Worm (Caenorhabditis elegans) whole organism, L1 larva: ENCODE data around the gene atg-18.

Experiments
- C04F5.9 ChIP-seq: sonication (generic microtip); optimal IDR thresholded peaks from 2 replicates; lab custom pipeline; 2016; ENCODE audit warnings: missing genetic modification characterization, missing compliant biosample characterization
- C34B4.2 ChIP-seq: sonication (generic microtip); optimal IDR thresholded peaks from 2 replicates; lab custom pipeline; 2017; ENCODE audit warnings: mild to moderate bottlenecking, missing genetic modification characterization, missing compliant biosample characterization
- F16B12.6 ChIP-seq: fragments of 150-350 bp; optimal IDR thresholded peaks from 2 replicates; lab custom pipeline; 2014; ENCODE audit warnings: missing biosample characterization, missing genetic modification characterization
- aha-1 ChIP-seq: fragments of 150-350 bp; optimal IDR thresholded peaks from 2 replicates; lab custom pipeline; 2014; ENCODE audit warnings: missing biosample characterization, missing genetic modification characterization
- aly-2 ChIP-seq: fragments of 150-350 bp; optimal IDR thresholded peaks from 2 replicates; lab custom pipeline; 2014; ENCODE audit warnings: missing biosample characterization, missing genetic modification characterization
- blmp-1 ChIP-seq: fragments of 150-350 bp; optimal IDR thresholded peaks from 2 replicates; lab custom pipeline; 2014; ENCODE audit warnings: missing biosample characterization, missing genetic modification characterization
- ceh-63 ChIP-seq: fragments of 200-800 bp; sonication (Bioruptor generic); optimal IDR thresholded peaks from 2 replicates; lab custom pipeline; 2018; ENCODE audit warnings: mild to moderate bottlenecking, missing genetic modification characterization, missing compliant biosample characterization
- ceh-8 ChIP-seq: fragments of 200-800 bp; sonication (Bioruptor generic); optimal IDR thresholded peaks from 2 replicates; lab custom pipeline; 2018; ENCODE audit warnings: mild to moderate bottlenecking, missing genetic modification characterization, moderate library complexity, missing compliant biosample characterization
- ceh-88 ChIP-seq: fragments of 200-800 bp; sonication (Bioruptor generic); IDR thresholded peaks from 2 replicates; pipeline ENCODE4 v1.3.6; 2022; ENCODE audit warnings: missing genetic modification characterization, missing compliant biosample characterization
- dpl-1 ChIP-seq, 3 experiments: fragments of 150-350 bp in 2 of 3; sonication (generic microtip) in 1 of 3; optimal IDR thresholded peaks; 2 replicates each; lab custom pipeline; 2014 to 2017; ENCODE audit warnings: missing biosample characterization in 3 of 3, missing genetic modification characterization in 3 of 3, missing genetic modification reagents in 3 of 3
- efl-1 ChIP-seq, 4 experiments: fragments of 150-350 bp; optimal IDR thresholded peaks in 3 of 4; peaks in 1 of 4; 1 replicate in 1 of 4; 2 replicates in 3 of 4; lab custom pipeline; 2014; ENCODE audit warnings: missing biosample characterization in 2 of 4, missing genetic modification characterization in 2 of 4, missing genetic modification reagents in 2 of 4
- efl-3 ChIP-seq: fragments of 200-800 bp; sonication (Bioruptor generic); optimal IDR thresholded peaks from 2 replicates; lab custom pipeline; 2018; ENCODE audit warnings: mild to moderate bottlenecking, missing genetic modification characterization, missing compliant biosample characterization
- elt-3 ChIP-seq, 6 experiments: fragments of 150-350 bp in 1 of 6; sonication (generic microtip); optimal IDR thresholded peaks; 2 replicates each; lab custom pipeline; 2017 to 2018; ENCODE audit warnings: missing biosample characterization in 6 of 6, missing genetic modification characterization in 6 of 6, inconsistent platforms in 1 of 6
- fkh-10 ChIP-seq: sonication (generic microtip); optimal IDR thresholded peaks from 2 replicates; lab custom pipeline; 2017; ENCODE audit warnings: missing biosample characterization, missing genetic modification reagents, missing genetic modification characterization
- fkh-4 ChIP-seq: sonication (generic microtip); optimal IDR thresholded peaks from 2 replicates; lab custom pipeline; 2016; ENCODE audit warnings: missing compliant biosample characterization, missing genetic modification characterization, borderline replicate concordance
- fkh-8 ChIP-seq: sonication (generic microtip); optimal IDR thresholded peaks from 2 replicates; lab custom pipeline; 2016; ENCODE audit warnings: mild to moderate bottlenecking, missing genetic modification characterization, missing compliant biosample characterization
- grh-1 ChIP-seq: fragments of 200-800 bp; sonication (Bioruptor generic); IDR thresholded peaks from 2 replicates; pipeline ENCODE4 v1.3.6; 2022; ENCODE audit warnings: missing genetic modification reagents, missing genetic modification characterization, missing compliant biosample characterization
- hlh-17 ChIP-seq: fragments of 200-800 bp; sonication (Bioruptor generic); optimal IDR thresholded peaks from 2 replicates; lab custom pipeline; 2018; ENCODE audit warnings: missing genetic modification characterization, mild to moderate bottlenecking, missing compliant biosample characterization, moderate library complexity, borderline replicate concordance
- hlh-4 ChIP-seq: sonication (generic microtip); optimal IDR thresholded peaks from 2 replicates; lab custom pipeline; 2016; ENCODE audit warnings: mild to moderate bottlenecking, missing genetic modification characterization, missing compliant biosample characterization
- hpl-2 ChIP-seq: fragments of 150-350 bp; optimal IDR thresholded peaks from 2 replicates; lab custom pipeline; 2014; ENCODE audit warnings: missing biosample characterization, missing genetic modification reagents, missing genetic modification characterization
- irx-1 ChIP-seq: sonication (generic microtip); optimal IDR thresholded peaks from 2 replicates; lab custom pipeline; 2016; ENCODE audit warnings: missing genetic modification characterization, missing compliant biosample characterization
- isw-1 ChIP-seq: fragments of 200-800 bp; sonication (Bioruptor generic); IDR thresholded peaks from 2 replicates; pipeline ENCODE4 v1.3.6; 2022; ENCODE audit warnings: missing genetic modification characterization, missing compliant biosample characterization
- lin-14 ChIP-seq: fragments of 200-800 bp; sonication (Bioruptor generic); optimal IDR thresholded peaks from 2 replicates; lab custom pipeline; 2018; ENCODE audit warnings: mild to moderate bottlenecking, missing genetic modification characterization, moderate library complexity, missing compliant biosample characterization
- lin-15B ChIP-seq: fragments of 150-350 bp; sonication (generic microtip); optimal IDR thresholded peaks from 3 replicates; lab custom pipeline; 2014; ENCODE audit warnings: missing biosample characterization, missing genetic modification characterization
- lir-3 ChIP-seq: sonication (generic microtip); optimal IDR thresholded peaks from 2 replicates; lab custom pipeline; 2016; ENCODE audit warnings: mild to moderate bottlenecking, missing genetic modification characterization, moderate library complexity, missing compliant biosample characterization; ENCODE audit not compliant: poor library complexity
- lsy-2 ChIP-seq, 2 experiments: fragments of 150-350 bp; optimal IDR thresholded peaks; 2 replicates each; lab custom pipeline; 2014; ENCODE audit warnings: missing biosample characterization in 2 of 2, missing genetic modification characterization in 2 of 2
- mab-9 ChIP-seq: fragments of 200-800 bp; sonication (Bioruptor generic); IDR thresholded peaks from 2 replicates; pipeline ENCODE4 v1.3.6; 2022; ENCODE audit warnings: missing genetic modification reagents, missing genetic modification characterization, missing compliant biosample characterization
- mdl-1 ChIP-seq, 2 experiments: fragments of 150-350 bp; optimal IDR thresholded peaks; 2 replicates each; lab custom pipeline; 2014 to 2017; ENCODE audit warnings: missing biosample characterization in 2 of 2, missing genetic modification characterization in 2 of 2, inconsistent platforms in 1 of 2
- nhr-11 ChIP-seq: fragments of 150-350 bp; optimal IDR thresholded peaks from 2 replicates; lab custom pipeline; 2014; ENCODE audit warnings: missing biosample characterization, missing genetic modification characterization
- nhr-12 ChIP-seq: sonication (generic microtip); optimal IDR thresholded peaks from 2 replicates; lab custom pipeline; 2017; ENCODE audit warnings: missing biosample characterization, missing genetic modification characterization
- nhr-19 ChIP-seq: fragments of 200-800 bp; sonication (Bioruptor generic); conservative IDR thresholded peaks from 2 replicates; pipeline ENCODE4 v1.3.6; 2022; ENCODE audit warnings: missing genetic modification characterization, missing compliant biosample characterization
- nhr-71 ChIP-seq: sonication (generic microtip); optimal IDR thresholded peaks from 2 replicates; lab custom pipeline; 2016; ENCODE audit warnings: mild to moderate bottlenecking, missing genetic modification characterization, moderate library complexity, missing compliant biosample characterization
- nhr-85 ChIP-seq: sonication (generic microtip); peaks from one replicate; lab custom pipeline; 2016; ENCODE audit warnings: missing genetic modification characterization, inconsistent platforms, missing compliant biosample characterization
- nhr-90 ChIP-seq: sonication (generic microtip); optimal IDR thresholded peaks from 2 replicates; lab custom pipeline; 2016; ENCODE audit warnings: mild to moderate bottlenecking, missing genetic modification characterization, missing compliant biosample characterization; ENCODE audit not compliant: poor library complexity
- pag-3 ChIP-seq: sonication (generic microtip); optimal IDR thresholded peaks from 2 replicates; lab custom pipeline; 2017; ENCODE audit warnings: missing genetic modification characterization, mild to moderate bottlenecking, missing compliant biosample characterization, antibody characterized with exemption, borderline replicate concordance; ENCODE audit not compliant: insufficient read depth
- pqm-1 ChIP-seq: sonication (generic microtip); optimal IDR thresholded peaks from 3 replicates; lab custom pipeline; 2017; ENCODE audit warnings: missing biosample characterization, missing genetic modification characterization
- skn-1 ChIP-seq: fragments of 150-350 bp; optimal IDR thresholded peaks from 2 replicates; lab custom pipeline; 2014; ENCODE audit warnings: missing biosample characterization, missing genetic modification characterization
- snpc-4 ChIP-seq: fragments of 150-350 bp; optimal IDR thresholded peaks from 2 replicates; lab custom pipeline; 2014; ENCODE audit warnings: missing biosample characterization, missing genetic modification characterization
- snu-23 ChIP-seq: sonication (generic microtip); optimal IDR thresholded peaks from 2 replicates; lab custom pipeline; 2016; ENCODE audit warnings: missing genetic modification characterization, missing compliant biosample characterization
- sox-4 ChIP-seq: sonication (generic microtip); optimal IDR thresholded peaks from 2 replicates; lab custom pipeline; 2016; ENCODE audit warnings: missing genetic modification characterization, missing compliant biosample characterization
- sup-37 ChIP-seq: fragments of 200-800 bp; sonication (Bioruptor generic); optimal IDR thresholded peaks from 2 replicates; lab custom pipeline; 2018; ENCODE audit warnings: mild to moderate bottlenecking, missing genetic modification characterization, missing compliant biosample characterization
- swsn-7 ChIP-seq: sonication (generic microtip); optimal IDR thresholded peaks from 2 replicates; lab custom pipeline; 2016; ENCODE audit warnings: missing genetic modification characterization, missing compliant biosample characterization
- unc-62 ChIP-seq: fragments of 150-350 bp; optimal IDR thresholded peaks from 2 replicates; lab custom pipeline; 2014; ENCODE audit warnings: missing biosample characterization, missing genetic modification reagents, missing genetic modification characterization
- unc-86 ChIP-seq: sonication (generic microtip); optimal IDR thresholded peaks from 2 replicates; lab custom pipeline; 2016; ENCODE audit warnings: missing genetic modification characterization, missing compliant biosample characterization
- ztf-11 ChIP-seq, 2 experiments: sonication (generic microtip); optimal IDR thresholded peaks; 2 replicates each; lab custom pipeline; 2016 to 2017; ENCODE audit warnings: missing genetic modification characterization in 2 of 2, missing biosample characterization in 1 of 2, missing compliant biosample characterization in 1 of 2

The atg-18 gene

DNA sequence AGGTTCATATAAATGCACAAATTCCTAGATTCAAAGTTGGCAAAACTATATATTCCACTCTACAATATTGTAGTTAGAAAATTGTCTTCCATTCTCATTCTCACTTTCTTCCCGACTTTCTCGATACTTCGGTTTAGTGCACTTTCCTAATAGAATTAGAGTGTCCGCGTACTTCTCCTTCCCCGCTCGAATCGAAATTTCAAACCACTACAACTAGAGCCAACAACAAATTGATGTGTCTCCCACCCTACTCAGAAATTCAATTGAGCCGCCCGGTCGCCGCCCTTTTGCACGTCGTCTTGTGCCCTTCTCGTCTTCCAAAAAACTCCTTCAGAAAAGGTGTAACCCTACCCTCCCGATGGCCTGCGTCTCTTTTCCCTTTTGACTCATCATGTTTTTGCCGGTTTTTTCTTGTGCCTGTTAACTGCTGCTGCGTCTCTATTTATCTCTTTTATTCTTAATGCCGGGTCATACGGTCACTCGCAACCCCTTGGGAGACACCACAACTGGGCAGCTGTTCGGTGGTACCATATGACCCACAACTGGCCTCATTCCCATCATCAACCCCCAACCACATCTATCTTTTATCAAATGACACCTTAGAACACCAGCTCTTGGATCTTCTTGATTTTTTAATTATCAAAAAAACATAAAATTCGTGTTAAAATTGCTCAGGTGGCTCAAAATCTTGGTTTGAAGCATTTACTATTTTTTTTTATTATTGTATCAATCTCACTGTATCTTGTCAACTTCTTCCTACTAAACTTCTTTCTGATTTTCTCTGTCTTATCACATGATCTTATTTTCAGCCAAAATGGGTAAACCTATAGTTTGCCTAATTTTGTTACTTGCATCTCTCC is 36.8 kb downstream of the atg-18 start, which contains the start of gene tag-196 (continued):
- peak; percentile 36; the same call in 1 of the 2 replicates for TF ChIP-seq nhr-19 (GFP tag; lab: Robert Waterston, UW)
- TF ChIP-seq efl-3 (GFP tag; lab: Kevin White, UChicago) = no peak
- TF ChIP-seq lsy-2 (tag; optimal IDR thresholded peaks at IDR 0.05; lab: Kevin White, UChicago) = peak; percentile 38 to 41
- TF ChIP-seq hlh-17 (GFP tag; lab: Kevin White, UChicago) = no peak
- no peak for TF ChIP-seq elt-3 (tag; optimal IDR thresholded peaks at IDR 0.05; lab: Kevin White, UChicago)
- no peak for TF ChIP-seq hlh-4 (tag; lab: Kevin White, UChicago)
- no peak for TF ChIP-seq unc-86
- no peak for TF ChIP-seq dpl-1 (GFP tag; optimal IDR thresholded peaks at IDR 0.05; lab: Kevin White, UChicago)
- TF ChIP-seq snpc-4 (tag; lab: Kevin White, UChicago) = no peak
- TF ChIP-seq lin-15B (tag; lab: Kevin White, UChicago) = no peak
- no peak for TF ChIP-seq aly-2 (tag; lab: Kevin White, UChicago)
- TF ChIP-seq grh-1 (GFP tag; lab: Robert Waterston, UW) = no peak
- TF ChIP-seq irx-1 (tag; lab: Kevin White, UChicago) = no peak
- peak; percentile 8 for TF ChIP-seq snu-23 (GFP tag; lab: Kevin White, UChicago)
- no peak for TF ChIP-seq nhr-11 (tag; lab: Kevin White, UChicago)
- TF ChIP-seq ceh-8 = no peak
- TF ChIP-seq aha-1 (tag; lab: Kevin White, UChicago) = no peak
- TF ChIP-seq efl-1 (optimal IDR thresholded peaks at IDR 0.05; lab: Kevin White, UChicago) = no peak
- peak; percentile 6 to 82 for TF ChIP-seq efl-1 (GFP tag; optimal IDR thresholded peaks at IDR 0.05 in 1 of 2; lab: Kevin White, UChicago)
- no peak for TF ChIP-seq hpl-2 (GFP tag; lab: Kevin White, UChicago)
- peak; percentile 76 for TF ChIP-seq lin-14
- no peak for TF ChIP-seq nhr-90 (tag; lab: Kevin White, UChicago)
- TF ChIP-seq pag-3 (tag; lab: Kevin White, UChicago) = peak; percentile 44
- no peak for TF ChIP-seq F16B12.6

DNA sequence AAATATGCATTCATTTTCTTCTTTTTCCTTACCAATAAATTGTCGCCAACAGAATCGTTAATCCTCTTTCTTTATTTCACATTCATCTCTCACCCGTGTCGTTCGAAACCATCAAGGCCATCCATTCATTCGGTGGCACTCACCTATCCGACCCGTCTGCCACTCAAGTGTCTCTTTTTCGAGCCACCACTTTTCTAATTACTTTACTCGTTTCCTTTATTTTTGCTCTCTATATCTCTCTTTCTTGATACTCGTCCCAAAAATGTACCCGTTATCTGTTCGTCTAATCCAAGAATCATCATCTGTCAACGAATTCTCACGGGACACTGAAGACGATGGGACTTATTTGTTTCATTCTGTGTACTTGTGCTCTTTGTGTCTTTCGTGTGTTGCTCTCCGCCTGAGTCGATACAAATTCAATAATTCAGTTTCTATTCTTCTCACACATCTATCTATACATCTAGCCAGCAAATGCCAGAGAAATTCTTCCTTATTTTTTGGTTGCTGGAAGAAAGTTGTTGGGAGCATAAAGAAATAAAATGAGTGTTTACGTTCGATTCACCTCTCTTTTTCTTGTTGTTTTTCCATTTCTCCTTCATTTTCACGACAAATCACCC is 38.3 kb downstream of the atg-18 start:
- TF ChIP-seq ceh-63 (no peak), efl-1 (optimal IDR thresholded peaks at IDR 0.05; lab: Kevin White, UChicago) (no peak), efl-1 (GFP tag; optimal IDR thresholded peaks at IDR 0.05 in 1 of 2; lab: Kevin White, UChicago) (peak in 1 of 2 experiments; percentile 75), sox-4 (tag; lab: Kevin White, UChicago) (no peak), blmp-1 (tag; lab: Kevin White, UChicago) (peak; percentile 23), skn-1 (no peak), mdl-1 (tag; optimal IDR thresholded peaks at IDR 0.05; lab: Kevin White, UChicago) (no peak), pag-3 (tag; lab: Kevin White, UChicago) (no peak), lin-14 (peak; percentile 38), fkh-10 (GFP tag; lab: Kevin White, UChicago) (peak; percentile 5), nhr-85 (peak; percentile 25), isw-1 (GFP tag; lab: Robert Waterston, UW) (no peak)

DNA sequence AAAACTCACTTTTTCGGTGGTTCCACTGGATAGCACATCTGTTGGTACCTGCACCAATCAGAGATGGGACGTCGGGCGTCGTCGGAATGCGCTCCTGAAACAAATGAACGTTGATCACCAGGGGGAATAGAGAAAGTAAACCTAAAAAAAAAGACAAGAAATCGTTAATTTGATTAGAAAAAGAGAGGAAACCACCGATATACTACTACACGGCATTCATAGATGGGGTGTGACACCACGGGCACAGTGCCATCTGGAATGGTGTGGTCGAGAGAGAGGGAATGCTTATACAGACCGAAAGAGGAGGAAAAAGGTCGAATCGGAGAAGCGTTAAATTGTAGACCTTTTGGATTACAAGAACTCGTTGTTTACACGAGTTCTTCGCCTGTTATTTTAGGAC is 43.0 kb downstream of the atg-18 start, which contains the start of gene C10B5.3:
C10B5.3 (minus strand) TSS at position 101 of the 400 bp plus-strand sequence.
- TF ChIP-seq fkh-4 (tag; lab: Kevin White, UChicago) (no peak), lir-3 (no peak), ztf-11 (tag; optimal IDR thresholded peaks at IDR 0.05; lab: Kevin White, UChicago) (no peak), C04F5.9 (tag; lab: Kevin White, UChicago) (no peak), snpc-4 (tag; lab: Kevin White, UChicago) (no peak), mab-9 (GFP tag; lab: Robert Waterston, UW) (no peak), sup-37 (no peak), elt-3 (tag; optimal IDR thresholded peaks at IDR 0.05; lab: Kevin White, UChicago) (no peak), swsn-7 (tag; lab: Kevin White, UChicago) (no peak), unc-62 (no peak), ceh-88 (no peak), nhr-71 (tag; lab: Kevin White, UChicago) (no peak), fkh-8 (no peak), nhr-12 (no peak), pqm-1 (tag; lab: Kevin White, UChicago) (no peak), C34B4.2 (tag; lab: Kevin White, UChicago) (no peak), hlh-17 (GFP tag; lab: Kevin White, UChicago) (no peak)
